Fruit fly (Drosophila melanogaster) S2 (cell line): ENCODE measurements around the gene CG31431.

ENCODE experiments used
- CG8478 ChIP-seq: fragments of >200 bp; optimal IDR thresholded peaks from 2 replicates; lab custom pipeline; 2018
- CTCF ChIP-seq, 2 experiments: fragments of >200 bp; optimal IDR thresholded peaks; 2 replicates each; lab custom pipeline; 2018

dm6 chr3R:21887588-21888007 is 17.1 kb downstream of the CG31431 start:
- TF ChIP-seq CG8478 (lab: Kevin White, UChicago) (no peak), CTCF (optimal IDR thresholded peaks at IDR 0.05; lab: Kevin White, UChicago) (no peak)
